Worm (Caenorhabditis elegans): ENCODE results near the gene exh-1.

exh-1 gene

ce11 chrV:3158379-3158778 lies 1.5 kb downstream of the exh-1 start:
- no peak for TF ChIP-seq unc-98 (GFP tag; IDR thresholded peaks at IDR 0.05)
- no peak for TF ChIP-seq C34B4.2 (tag; optimal IDR thresholded peaks at IDR 0.05)
- no peak for TF ChIP-seq mep-1 (tag; optimal IDR thresholded peaks at IDR 0.05)
- no peak for TF ChIP-seq unc-30 (tag; optimal IDR thresholded peaks at IDR 0.05)
- TF ChIP-seq sox-4 (tag; optimal IDR thresholded peaks at IDR 0.05) = no peak
- no peak for TF ChIP-seq nhr-76 (tag; optimal IDR thresholded peaks at IDR 0.05)
- no peak for TF ChIP-seq ztf-4 (tag; optimal IDR thresholded peaks at IDR 0.05)
- no peak for TF ChIP-seq fkh-10 (GFP tag; optimal IDR thresholded peaks at IDR 0.05)
- TF ChIP-seq efl-1 (optimal IDR thresholded peaks at IDR 0.05) = no peak
- no peak for TF ChIP-seq efl-1 (GFP tag; optimal IDR thresholded peaks at IDR 0.05 in 1 of 2)
- no peak for TF ChIP-seq C16A3.4 (tag; optimal IDR thresholded peaks at IDR 0.05)
- TF ChIP-seq lin-14 (GFP tag; optimal IDR thresholded peaks at IDR 0.05) = no peak
- TF ChIP-seq egl-13 (tag; optimal IDR thresholded peaks at IDR 0.05) = no peak
- no peak for TF ChIP-seq nhr-85 (tag)

DNA sequence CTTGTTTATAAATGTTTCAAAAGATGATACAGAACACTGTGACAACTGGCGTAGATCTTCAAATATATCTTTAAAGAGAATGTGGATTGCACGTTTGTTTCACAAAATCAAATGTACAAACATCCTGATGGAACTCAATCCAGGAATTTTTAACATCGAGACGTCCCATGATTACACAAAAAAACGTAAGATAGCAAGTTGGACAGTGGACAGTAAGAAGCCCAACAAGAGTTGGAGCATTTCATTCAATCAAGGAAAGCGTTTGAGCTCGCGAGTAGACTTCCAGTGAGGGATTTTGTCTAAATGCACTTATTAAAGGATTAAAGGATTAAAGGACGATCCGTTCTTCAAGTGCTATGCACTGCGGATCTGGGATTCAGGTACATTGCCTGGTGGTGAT lies 2.4 kb downstream of the exh-1 start, which contains the start of gene C36C5.12:
C36C5.12 (minus strand) TSS at position 101 of the 400 bp plus-strand sequence.
- TF ChIP-seq isw-1 (GFP tag; IDR thresholded peaks at IDR 0.05) (no peak), efl-1 (optimal IDR thresholded peaks at IDR 0.05) (no peak), efl-1 (GFP tag; optimal IDR thresholded peaks at IDR 0.05 in 1 of 2) (peak in 1 of 2 experiments; percentile 29)

ce11 chrV:3162299-3162698 lies 5.4 kb downstream of the exh-1 start:
- TF ChIP-seq grh-1 (GFP tag; IDR thresholded peaks at IDR 0.05) (no peak), hpl-2 (GFP tag; optimal IDR thresholded peaks at IDR 0.05) (no peak), mef-2 (tag; optimal IDR thresholded peaks at IDR 0.05) (no peak), egl-27 (tag; optimal IDR thresholded peaks at IDR 0.05) (no peak), nhr-90 (tag; optimal IDR thresholded peaks at IDR 0.05; ENCODE audit: poor library complexity) (no peak), unc-62 (GFP tag; optimal IDR thresholded peaks at IDR 0.05) (no peak), rnt-1 (tag; optimal IDR thresholded peaks at IDR 0.05) (no peak), mep-1 (tag; optimal IDR thresholded peaks at IDR 0.05) (no peak), lir-3 (tag; optimal IDR thresholded peaks at IDR 0.05; ENCODE audit: poor library complexity) (no peak), Y116A8C.19 (tag; optimal IDR thresholded peaks at IDR 0.05; ENCODE audit: borderline replicate concordance) (no peak), aly-2 (tag; optimal IDR thresholded peaks at IDR 0.05) (no peak), sox-4 (tag; optimal IDR thresholded peaks at IDR 0.05) (no peak)

ce11 chrV:3163143-3163542 lies 6.3 kb downstream of the exh-1 start:
- TF ChIP-seq C16A3.4 (tag; optimal IDR thresholded peaks at IDR 0.05) (no peak), tlp-1 (tag; optimal IDR thresholded peaks at IDR 0.05) (no peak), aha-1 (tag; optimal IDR thresholded peaks at IDR 0.05) (no peak), tbx-2 (tag; optimal IDR thresholded peaks at IDR 0.05) (no peak), unc-130 (tag; optimal IDR thresholded peaks at IDR 0.05) (no peak), elt-2 (tag; optimal IDR thresholded peaks at IDR 0.05) (no peak), C04F5.9 (tag; optimal IDR thresholded peaks at IDR 0.05) (no peak), ceh-8 (GFP tag; optimal IDR thresholded peaks at IDR 0.05) (no peak), lin-35 (GFP tag; optimal IDR thresholded peaks at IDR 0.05) (no peak), zag-1 (tag; optimal IDR thresholded peaks at IDR 0.05) (no peak), C34B4.2 (tag; optimal IDR thresholded peaks at IDR 0.05) (no peak), vab-15 (tag; optimal IDR thresholded peaks at IDR 0.05) (no peak), ces-1 (GFP tag; optimal IDR thresholded peaks at IDR 0.05) (no peak), isw-1 (GFP tag; IDR thresholded peaks at IDR 0.05) (no peak), nhr-28 (tag; optimal IDR thresholded peaks at IDR 0.05) (no peak)

DNA sequence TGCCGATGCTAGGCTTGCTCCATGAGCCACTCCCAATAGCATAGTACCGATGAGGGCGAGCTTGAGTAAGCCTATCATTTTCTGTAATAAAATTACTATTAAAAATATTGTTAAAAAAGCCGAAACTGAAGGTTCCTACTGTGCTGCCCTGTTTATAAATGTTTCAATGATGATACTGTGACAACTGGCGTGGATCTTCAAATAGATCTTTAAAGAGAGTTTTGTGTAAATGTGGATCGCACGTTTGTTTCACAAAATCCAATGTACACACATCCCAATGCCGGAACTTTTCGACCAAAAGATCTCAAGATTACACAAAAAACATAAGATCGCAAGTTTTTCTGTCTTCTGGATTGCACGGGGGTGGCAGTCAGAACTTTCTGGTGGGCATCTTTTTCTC lies 8.6 kb downstream of the exh-1 start, which contains the start of gene C36C5.14:
C36C5.14 (minus strand) TSS at position 101 of the 400 bp plus-strand sequence.
- TF ChIP-seq ztf-4 (tag; optimal IDR thresholded peaks at IDR 0.05) = no peak
- no peak for TF ChIP-seq nhr-84 (tag; optimal IDR thresholded peaks at IDR 0.05)
- no peak for TF ChIP-seq elt-2 (tag; optimal IDR thresholded peaks at IDR 0.05)
- no peak for TF ChIP-seq nhr-11 (tag; optimal IDR thresholded peaks at IDR 0.05)
- TF ChIP-seq C04F5.9 (tag; optimal IDR thresholded peaks at IDR 0.05) = no peak
- no peak for TF ChIP-seq unc-98 (GFP tag; IDR thresholded peaks at IDR 0.05)
- TF ChIP-seq dpl-1 (GFP tag; optimal IDR thresholded peaks at IDR 0.05) = no peak
- no peak for TF ChIP-seq lir-3 (tag; optimal IDR thresholded peaks at IDR 0.05; ENCODE audit: poor library complexity)
